Worm (Caenorhabditis elegans) whole organism, midembryonic: ENCODE data around the gene srg-11.

Experiments
- T22C8.4 ChIP-seq: fragments of 200-800 bp; sonication (Bioruptor generic); IDR thresholded peaks from 2 replicates; pipeline ENCODE4 v1.3.6; 2022; ENCODE audit warnings: missing genetic modification characterization, missing compliant biosample characterization
- cog-1 ChIP-seq: sonication (generic microtip); optimal IDR thresholded peaks from 2 replicates; lab custom pipeline; 2016; ENCODE audit warnings: missing genetic modification characterization, missing compliant biosample characterization
- flt-1 ChIP-seq: fragments of 200-800 bp; sonication (Bioruptor generic); IDR thresholded peaks from 2 replicates; pipeline ENCODE4 v1.3.6; 2022; ENCODE audit warnings: missing genetic modification characterization, missing compliant biosample characterization
- med-1 ChIP-seq: sonication (generic microtip); optimal IDR thresholded peaks from 2 replicates; lab custom pipeline; 2017; ENCODE audit warnings: missing genetic modification characterization, mild to moderate bottlenecking, missing compliant biosample characterization, antibody characterized with exemption, missing genetic modification reagents; ENCODE audit not compliant: insufficient read depth
- ref-1 ChIP-seq: fragments of 200-800 bp; sonication (Bioruptor generic); conservative IDR thresholded peaks from 2 replicates; pipeline ENCODE4 v1.3.6; 2022; ENCODE audit warnings: missing genetic modification reagents, missing genetic modification characterization, missing compliant biosample characterization
- tab-1 ChIP-seq: fragments of 200-800 bp; sonication (Bioruptor generic); IDR thresholded peaks from 2 replicates; pipeline ENCODE4 v1.3.6; 2022; ENCODE audit warnings: missing genetic modification characterization, missing compliant biosample characterization
- ztf-23 ChIP-seq: fragments of 200-800 bp; sonication (Bioruptor generic); IDR thresholded peaks from 2 replicates; pipeline ENCODE4 v1.3.6; 2022; ENCODE audit warnings: missing genetic modification reagents, missing genetic modification characterization, missing compliant biosample characterization

- TF ChIP-seq ref-1 (GFP tag; lab: Robert Waterston, UW) (no peak), cog-1 (tag; lab: Kevin White, UChicago) (no peak), T22C8.4 (GFP tag; lab: Robert Waterston, UW) (no peak), tab-1 (GFP tag; lab: Robert Waterston, UW) (no peak), flt-1 (GFP tag; lab: Robert Waterston, UW) (0 out of 2 replicates have a peak, but pooled peaks have one; percentile 44), med-1 (GFP tag; lab: Kevin White, UChicago) (no peak), ztf-23 (GFP tag; lab: Robert Waterston, UW) (no peak)
Observed at ce11 chrIII:4723922-4724321, 44.1 kb downstream of the srg-11 start.
